Worm (Caenorhabditis elegans) whole organism, late embryonic: ENCODE measurements around the gene F54F7.9.

ENCODE experiments used
- eyg-1 ChIP-seq: sonication (generic microtip); optimal IDR thresholded peaks from 2 replicates; lab custom pipeline; 2016; ENCODE audit warnings: missing genotype, missing genetic modification characterization, missing compliant biosample characterization
- hlh-8 ChIP-seq: sonication (generic microtip); optimal IDR thresholded peaks from 2 replicates; lab custom pipeline; 2016; ENCODE audit warnings: missing genotype, missing genetic modification characterization, missing compliant biosample characterization
- pat-9 ChIP-seq: fragments of 200-800 bp; sonication (Bioruptor generic); optimal IDR thresholded peaks from 2 replicates; lab custom pipeline; 2018; ENCODE audit warnings: mild to moderate bottlenecking, missing genetic modification characterization, moderate library complexity, missing compliant biosample characterization

DNA sequence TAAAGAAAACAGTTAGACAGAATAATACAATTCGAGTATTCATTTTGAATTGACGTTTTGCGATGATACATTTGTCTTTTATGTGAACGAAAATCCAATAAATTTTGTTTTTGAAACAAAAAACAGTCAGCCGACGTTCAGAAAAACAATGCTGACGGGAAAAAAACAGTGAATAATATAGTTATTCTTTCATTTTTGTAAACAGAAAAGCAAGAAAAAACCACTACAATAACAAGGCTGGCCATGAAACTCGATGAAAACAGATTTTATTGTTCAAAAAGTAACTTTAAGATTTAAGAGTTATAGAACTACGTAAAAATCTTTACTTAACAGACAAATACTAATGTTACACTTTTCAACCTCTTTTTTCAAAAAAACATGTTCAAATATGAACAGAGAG, 1.6 kb upstream of the F54F7.9 start, which contains the start of gene F54F7.3:
- TF ChIP-seq eyg-1 (tag; lab: Kevin White, UChicago), result no peak
- no peak for TF ChIP-seq pat-9 (tag; lab: Kevin White, UChicago)
- TF ChIP-seq hlh-8 (tag; lab: Kevin White, UChicago), result no peak
